Worm (Caenorhabditis elegans) whole organism, L1 larva: ENCODE measurements around the gene Y41C4A.22.
A peak's percentile ranks its signal among the peaks of the same experiment; 100 is the strongest.

ENCODE experiments used
- C16A3.4 ChIP-seq: fragments of 150-350 bp; optimal IDR thresholded peaks from 2 replicates; lab custom pipeline; 2014; ENCODE audit warnings: missing biosample characterization, missing genetic modification characterization
- ama-1 ChIP-seq: fragments of 150-350 bp; optimal IDR thresholded peaks from 2 replicates; lab custom pipeline; 2014
- blmp-1 ChIP-seq: fragments of 150-350 bp; optimal IDR thresholded peaks from 2 replicates; lab custom pipeline; 2014; ENCODE audit warnings: missing biosample characterization, missing genetic modification characterization
- ceh-8 ChIP-seq: fragments of 200-800 bp; sonication (Bioruptor generic); optimal IDR thresholded peaks from 2 replicates; lab custom pipeline; 2018; ENCODE audit warnings: mild to moderate bottlenecking, missing genetic modification characterization, moderate library complexity, missing compliant biosample characterization
- efl-1 ChIP-seq, 4 experiments: fragments of 150-350 bp; optimal IDR thresholded peaks in 3 of 4; peaks in 1 of 4; 1 replicate in 1 of 4; 2 replicates in 3 of 4; lab custom pipeline; 2014; ENCODE audit warnings: missing biosample characterization in 2 of 4, missing genetic modification characterization in 2 of 4, missing genetic modification reagents in 2 of 4
- elt-3 ChIP-seq, 6 experiments: fragments of 150-350 bp in 1 of 6; sonication (generic microtip); optimal IDR thresholded peaks; 2 replicates each; lab custom pipeline; 2017 to 2018; ENCODE audit warnings: missing biosample characterization in 6 of 6, missing genetic modification characterization in 6 of 6, inconsistent platforms in 1 of 6
- ets-5 ChIP-seq: fragments of 200-800 bp; sonication (Bioruptor generic); IDR thresholded peaks from 2 replicates; pipeline ENCODE4 v1.3.6; 2022; ENCODE audit warnings: missing genetic modification characterization, missing compliant biosample characterization
- fkh-8 ChIP-seq: sonication (generic microtip); optimal IDR thresholded peaks from 2 replicates; lab custom pipeline; 2016; ENCODE audit warnings: mild to moderate bottlenecking, missing genetic modification characterization, missing compliant biosample characterization
- grh-1 ChIP-seq: fragments of 200-800 bp; sonication (Bioruptor generic); IDR thresholded peaks from 2 replicates; pipeline ENCODE4 v1.3.6; 2022; ENCODE audit warnings: missing genetic modification reagents, missing genetic modification characterization, missing compliant biosample characterization
- irx-1 ChIP-seq: sonication (generic microtip); optimal IDR thresholded peaks from 2 replicates; lab custom pipeline; 2016; ENCODE audit warnings: missing genetic modification characterization, missing compliant biosample characterization
- lin-35 ChIP-seq, 2 experiments: fragments of 150-350 bp; optimal IDR thresholded peaks; 2 replicates each; lab custom pipeline; 2014; ENCODE audit warnings: missing biosample characterization in 2 of 2, missing genetic modification characterization in 2 of 2, missing genetic modification reagents in 2 of 2
- lin-39 ChIP-seq: fragments of 150-350 bp; optimal IDR thresholded peaks from 2 replicates; lab custom pipeline; 2014; ENCODE audit warnings: missing biosample characterization, missing genetic modification reagents, missing genetic modification characterization
- lir-3 ChIP-seq: sonication (generic microtip); optimal IDR thresholded peaks from 2 replicates; lab custom pipeline; 2016; ENCODE audit warnings: mild to moderate bottlenecking, missing genetic modification characterization, moderate library complexity, missing compliant biosample characterization; ENCODE audit not compliant: poor library complexity
- nhr-11 ChIP-seq: fragments of 150-350 bp; optimal IDR thresholded peaks from 2 replicates; lab custom pipeline; 2014; ENCODE audit warnings: missing biosample characterization, missing genetic modification characterization
- nhr-20 ChIP-seq: sonication (generic microtip); optimal IDR thresholded peaks from 2 replicates; lab custom pipeline; 2016; ENCODE audit warnings: mild to moderate bottlenecking, missing genetic modification characterization, missing compliant biosample characterization
- nhr-237 ChIP-seq: fragments of 150-350 bp; optimal IDR thresholded peaks from 2 replicates; lab custom pipeline; 2014; ENCODE audit warnings: missing biosample characterization, missing genetic modification characterization
- nhr-28 ChIP-seq: fragments of 150-350 bp; optimal IDR thresholded peaks from 2 replicates; lab custom pipeline; 2014; ENCODE audit warnings: missing biosample characterization, missing genetic modification characterization
- nhr-71 ChIP-seq: sonication (generic microtip); optimal IDR thresholded peaks from 2 replicates; lab custom pipeline; 2016; ENCODE audit warnings: mild to moderate bottlenecking, missing genetic modification characterization, moderate library complexity, missing compliant biosample characterization
- nhr-77 ChIP-seq: fragments of 150-350 bp; optimal IDR thresholded peaks from 2 replicates; lab custom pipeline; 2014; ENCODE audit warnings: missing biosample characterization, missing genetic modification characterization
- nhr-84 ChIP-seq: sonication (generic microtip); optimal IDR thresholded peaks from 2 replicates; lab custom pipeline; 2017; ENCODE audit warnings: missing biosample characterization, missing genetic modification characterization
- nhr-85 ChIP-seq: sonication (generic microtip); peaks from one replicate; lab custom pipeline; 2016; ENCODE audit warnings: missing genetic modification characterization, inconsistent platforms, missing compliant biosample characterization
- nhr-90 ChIP-seq: sonication (generic microtip); optimal IDR thresholded peaks from 2 replicates; lab custom pipeline; 2016; ENCODE audit warnings: mild to moderate bottlenecking, missing genetic modification characterization, missing compliant biosample characterization; ENCODE audit not compliant: poor library complexity
- skn-1 ChIP-seq: fragments of 150-350 bp; optimal IDR thresholded peaks from 2 replicates; lab custom pipeline; 2014; ENCODE audit warnings: missing biosample characterization, missing genetic modification characterization
- snpc-4 ChIP-seq: fragments of 150-350 bp; optimal IDR thresholded peaks from 2 replicates; lab custom pipeline; 2014; ENCODE audit warnings: missing biosample characterization, missing genetic modification characterization
- sup-37 ChIP-seq: fragments of 200-800 bp; sonication (Bioruptor generic); optimal IDR thresholded peaks from 2 replicates; lab custom pipeline; 2018; ENCODE audit warnings: mild to moderate bottlenecking, missing genetic modification characterization, missing compliant biosample characterization
- tbx-2 ChIP-seq: sonication (generic microtip); optimal IDR thresholded peaks from 2 replicates; lab custom pipeline; 2016; ENCODE audit warnings: missing genetic modification characterization, missing compliant biosample characterization
- vab-15 ChIP-seq: sonication (generic microtip); optimal IDR thresholded peaks from 2 replicates; lab custom pipeline; 2017; ENCODE audit warnings: missing genotype, mild to moderate bottlenecking, missing genetic modification characterization, missing compliant biosample characterization
- zag-1 ChIP-seq: fragments of 150-350 bp; optimal IDR thresholded peaks from 2 replicates; lab custom pipeline; 2014; ENCODE audit warnings: missing biosample characterization, missing genetic modification characterization
- zip-4 ChIP-seq: fragments of 200-800 bp; sonication (Bioruptor generic); optimal IDR thresholded peaks from 2 replicates; lab custom pipeline; 2018; ENCODE audit warnings: mild to moderate bottlenecking, missing genetic modification characterization, moderate library complexity, missing compliant biosample characterization

Y41C4A.22 gene

ce11 chrIII:11694506-11694947, 548 bp upstream of the Y41C4A.22 start:
- TF ChIP-seq efl-1 (optimal IDR thresholded peaks at IDR 0.05; lab: Kevin White, UChicago) (no peak), efl-1 (GFP tag; optimal IDR thresholded peaks at IDR 0.05 in 1 of 2; lab: Kevin White, UChicago) (peak in 1 of 2 experiments; percentile 53), nhr-71 (tag; lab: Kevin White, UChicago) (peak; percentile 12), nhr-28 (tag; lab: Kevin White, UChicago) (no peak)

DNA sequence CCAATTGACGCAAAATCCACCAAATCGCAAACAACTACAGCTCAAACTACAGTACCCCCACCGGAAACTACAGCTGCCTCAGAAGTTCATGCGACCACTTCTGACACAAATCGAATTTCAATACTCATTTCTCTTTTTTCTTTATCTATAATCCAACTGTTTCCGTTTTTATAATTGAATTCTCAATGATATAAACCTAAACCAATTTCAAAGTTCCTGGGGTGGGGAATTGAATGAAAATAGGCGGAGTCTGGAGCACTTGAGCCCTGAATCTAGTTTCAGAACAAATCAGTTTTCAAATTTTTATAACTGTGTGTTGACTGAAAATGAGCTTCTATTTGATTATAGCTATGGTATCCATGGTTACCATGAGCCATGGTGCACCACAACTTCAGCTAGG, 1.2 kb downstream of the Y41C4A.22 start, which contains the start of gene Y41C4A.6:
TSS of gene Y41C4A.6 (plus strand) at position 301 of the 400 bp plus-strand sequence.
- TF ChIP-seq lir-3 (tag; lab: Kevin White, UChicago) (no peak), nhr-11 (tag; lab: Kevin White, UChicago) (no peak), fkh-8 (peak; percentile 35)

DNA sequence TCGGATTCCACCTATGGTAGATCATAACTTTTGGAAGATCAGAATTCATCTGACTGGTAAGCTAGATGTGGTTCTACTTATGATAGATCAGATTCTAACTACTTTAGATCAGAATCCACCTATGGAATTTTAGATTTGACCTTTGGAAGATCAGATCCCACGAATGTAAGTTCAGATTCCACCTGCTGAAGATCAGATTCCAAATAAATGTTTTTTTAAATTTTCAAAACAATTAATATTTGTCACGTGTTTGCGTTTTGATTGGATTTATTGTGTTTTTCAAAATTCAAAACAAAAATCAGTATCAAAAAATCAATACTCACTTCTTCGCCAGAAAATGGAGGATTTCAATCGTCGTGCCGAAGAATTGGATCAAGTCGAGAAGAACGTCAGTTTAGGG, 3.5 kb downstream of the Y41C4A.22 start, which contains the start of gene Y41C4A.7:
TSS of gene Y41C4A.7 (plus strand) at position 301 of the 400 bp plus-strand sequence.
- TF ChIP-seq nhr-20, result no peak
- no peak for TF ChIP-seq C16A3.4 (tag; lab: Kevin White, UChicago)
- no peak for TF ChIP-seq elt-3 (tag; optimal IDR thresholded peaks at IDR 0.05; lab: Kevin White, UChicago)
- TF ChIP-seq nhr-77 (tag; lab: Kevin White, UChicago), result no peak
- TF ChIP-seq irx-1 (tag; lab: Kevin White, UChicago), result no peak
- TF ChIP-seq lin-39, result no peak
- no peak for TF ChIP-seq nhr-28 (tag; lab: Kevin White, UChicago)
- no peak for TF ChIP-seq blmp-1 (tag; lab: Kevin White, UChicago)
- TF ChIP-seq ets-5 (GFP tag; lab: Robert Waterston, UW), result no peak
- TF ChIP-seq nhr-237, result no peak
- no peak for TF ChIP-seq tbx-2
- no peak for TF ChIP-seq vab-15 (tag; lab: Kevin White, UChicago)
- no peak for TF ChIP-seq lin-35 (GFP tag; optimal IDR thresholded peaks at IDR 0.05; lab: Kevin White, UChicago)
- TF ChIP-seq skn-1 (tag; lab: Kevin White, UChicago), result no peak
- TF ChIP-seq, all 84 proteins: peak for 0

DNA sequence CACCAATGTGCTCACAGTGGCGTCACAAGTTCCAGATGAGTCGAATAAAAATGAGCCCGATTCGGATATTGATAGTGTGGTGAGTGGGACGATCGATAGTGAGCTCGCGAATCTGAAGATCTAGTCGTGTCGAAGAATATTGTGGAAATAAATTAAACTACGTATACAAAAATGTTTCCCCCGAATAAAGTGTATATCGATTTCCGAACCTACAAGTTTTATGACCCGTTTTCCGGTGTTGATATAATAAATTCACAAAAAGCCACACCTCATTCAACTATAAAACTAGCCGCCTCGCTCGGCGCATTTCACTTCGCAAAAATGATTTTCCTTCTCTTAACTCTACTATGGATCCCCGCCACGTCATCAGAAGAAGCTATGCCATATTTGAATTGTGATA, 4.9 kb downstream of the Y41C4A.22 start, which contains the start of gene pqn-84:
TSS of gene pqn-84 (plus strand) at position 301 of the 400 bp plus-strand sequence.
- TF ChIP-seq sup-37 (no peak), efl-1 (optimal IDR thresholded peaks at IDR 0.05; lab: Kevin White, UChicago) (no peak), efl-1 (GFP tag; optimal IDR thresholded peaks at IDR 0.05 in 1 of 2; lab: Kevin White, UChicago) (peak in 1 of 2 experiments; percentile 53)

- TF ChIP-seq snpc-4 (no peak), ceh-8 (GFP tag; lab: Kevin White, UChicago) (peak; percentile 77)
- TF ChIP-seq, all 84 proteins: peak for 1
Observed at ce11 chrIII:11701863-11702262, 6.8 kb downstream of the Y41C4A.22 start.

DNA sequence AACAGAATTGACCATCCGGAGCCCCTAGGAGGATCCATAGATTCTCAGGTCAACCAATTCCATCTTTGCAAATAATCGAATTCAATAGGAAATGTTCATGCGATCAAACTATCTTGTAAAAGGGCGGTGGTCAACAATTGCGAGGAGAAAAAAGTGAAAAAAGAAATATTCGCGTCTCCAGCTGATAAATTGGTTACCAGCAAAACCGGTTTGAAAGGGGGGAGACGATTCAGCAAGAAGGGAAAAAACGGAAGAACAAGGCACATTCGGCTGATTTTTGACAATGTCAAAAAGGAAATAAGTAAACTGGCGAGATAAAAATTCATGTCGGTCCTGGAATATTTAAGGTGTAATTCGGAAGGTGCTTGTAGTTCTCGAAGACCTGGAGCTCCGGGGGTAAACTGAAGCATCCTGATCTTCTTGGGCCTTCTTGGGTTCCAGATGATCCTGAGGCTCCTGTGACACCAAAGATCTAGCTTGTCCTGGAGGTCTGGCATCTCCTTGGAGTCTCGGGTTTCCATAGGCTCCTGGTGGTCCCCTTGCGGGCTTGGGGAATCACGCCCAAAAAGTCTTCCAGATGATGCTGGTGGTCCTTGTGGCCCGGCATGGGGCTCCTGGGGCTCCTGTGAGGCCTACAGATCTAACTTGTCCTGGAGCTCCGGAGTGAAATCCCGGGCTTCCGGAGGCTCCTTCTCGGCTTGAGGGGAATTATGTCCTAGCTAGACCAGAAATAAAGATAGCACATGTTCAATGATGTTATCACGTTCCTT, 8.1 kb downstream of the Y41C4A.22 start:
- TF ChIP-seq zag-1 (no peak), zip-4 (GFP tag; lab: Kevin White, UChicago) (no peak), grh-1 (GFP tag; lab: Robert Waterston, UW) (peak; percentile 60), ama-1 (lab: Kevin White, UChicago) (no peak), blmp-1 (tag; lab: Kevin White, UChicago) (peak; percentile 87), nhr-85 (tag; lab: Kevin White, UChicago) (peak; percentile 69)

DNA sequence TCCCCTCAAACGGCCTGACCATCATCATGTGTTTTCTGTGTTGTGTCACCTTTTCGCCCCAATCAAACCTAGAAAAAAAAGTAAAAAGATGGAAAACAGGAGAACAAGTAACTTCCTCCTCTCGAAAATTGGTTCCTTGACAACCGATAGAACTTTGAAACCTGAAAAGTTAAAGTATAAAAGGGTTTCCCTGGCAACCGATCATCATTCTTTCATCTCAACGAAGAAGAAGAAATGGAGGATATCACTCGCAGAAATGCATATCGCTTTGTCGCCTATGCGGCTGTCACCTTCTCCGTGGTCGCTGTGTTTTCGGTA, 8.7 kb downstream of the Y41C4A.22 start, which contains the start of gene col-95:
TSS of gene col-95 (plus strand) at position 219 of the 318 bp plus-strand sequence.
- TF ChIP-seq nhr-90 (tag; lab: Kevin White, UChicago), result no peak
- TF ChIP-seq lin-35 (GFP tag; optimal IDR thresholded peaks at IDR 0.05; lab: Kevin White, UChicago), result peak in 1 of 2 experiments; percentile 5
- TF ChIP-seq nhr-84 (tag; lab: Kevin White, UChicago), result no peak
- no peak for TF ChIP-seq sup-37
